Fruit fly (Drosophila melanogaster) whole organism, embryonic: ENCODE measurements around the gene CG7320.

Experiments used
- Atf-2 ChIP-seq: fragments of 200-800 bp; sonication (Bioruptor generic); optimal IDR thresholded peaks from 2 replicates; lab custom pipeline; 2016; ENCODE audit warnings: missing biosample characterization, missing genetic modification characterization
- Bdp1 ChIP-seq: fragments of 200-800 bp; sonication (Bioruptor generic); optimal IDR thresholded peaks from 3 replicates; lab custom pipeline; 2016; ENCODE audit warnings: missing biosample characterization, missing genetic modification characterization
- CG10147 ChIP-seq: fragments of 200-800 bp; sonication (Bioruptor generic); optimal IDR thresholded peaks from 2 replicates; lab custom pipeline; 2019; ENCODE audit warnings: missing biosample characterization, mild to moderate bottlenecking, missing genetic modification characterization, moderate library complexity
- CG10654 ChIP-seq: fragments of 200-800 bp; sonication (Bioruptor generic); optimal IDR thresholded peaks from 2 replicates; lab custom pipeline; 2016; ENCODE audit warnings: missing biosample characterization, missing genetic modification characterization
- CG11456 ChIP-seq: fragments of 200-800 bp; sonication (Bioruptor generic); IDR thresholded peaks from 3 replicates; pipeline ENCODE4 v1.3.6; 2022; ENCODE audit warnings: missing biosample characterization, missing genetic modification characterization
- CG12219 ChIP-seq: fragments of 200-800 bp; sonication (Bioruptor generic); optimal IDR thresholded peaks from 3 replicates; lab custom pipeline; 2018; ENCODE audit warnings: missing biosample characterization, mild to moderate bottlenecking, missing genetic modification characterization
- CG12391 ChIP-seq: fragments of 200-800 bp; sonication (Bioruptor generic); optimal IDR thresholded peaks from 3 replicates; lab custom pipeline; 2018; ENCODE audit warnings: missing biosample characterization, mild to moderate bottlenecking, missing genetic modification characterization, moderate library complexity
- CG14441 ChIP-seq: fragments of 200-800 bp; sonication (Bioruptor generic); IDR thresholded peaks from 2 replicates; pipeline ENCODE4 v1.3.6; 2022; ENCODE audit warnings: missing biosample characterization, missing genetic modification characterization
- CG14860 ChIP-seq: fragments of 200-800 bp; sonication (Bioruptor generic); IDR thresholded peaks from 3 replicates; pipeline ENCODE4 v1.3.6; 2022; ENCODE audit warnings: missing biosample characterization, missing genetic modification characterization; ENCODE audit not compliant: partially characterized antibody
- CG17802 ChIP-seq: fragments of 200-800 bp; sonication (Bioruptor generic); optimal IDR thresholded peaks from 2 replicates; lab custom pipeline; 2018; ENCODE audit warnings: missing biosample characterization, mild to moderate bottlenecking, missing genetic modification characterization, moderate library complexity
- CG31224 ChIP-seq: fragments of 200-800 bp; sonication (Bioruptor generic); IDR thresholded peaks from 2 replicates; pipeline ENCODE4 v1.3.6; 2022; ENCODE audit warnings: missing biosample characterization, missing genetic modification characterization
- CG3995 ChIP-seq: fragments of 200-800 bp; sonication (Bioruptor generic); optimal IDR thresholded peaks from 3 replicates; lab custom pipeline; 2016; ENCODE audit warnings: missing biosample characterization, missing genetic modification characterization
- CG4328 ChIP-seq: fragments of 200-800 bp; sonication (Bioruptor generic); optimal IDR thresholded peaks from 3 replicates; lab custom pipeline; 2017; ENCODE audit warnings: missing biosample characterization, missing genetic modification reagents, missing genetic modification characterization
- CG4707 ChIP-seq: fragments of 200-800 bp; sonication (Bioruptor generic); optimal IDR thresholded peaks from 2 replicates; lab custom pipeline; 2018; ENCODE audit warnings: missing biosample characterization, mild to moderate bottlenecking, missing genetic modification characterization, moderate library complexity
- CG4820 ChIP-seq: fragments of 200-800 bp; sonication (Bioruptor generic); optimal IDR thresholded peaks from 3 replicates; lab custom pipeline; 2016; ENCODE audit warnings: missing biosample characterization, missing genetic modification characterization
- CG6765 ChIP-seq: fragments of 200-800 bp; sonication (Bioruptor generic); optimal IDR thresholded peaks from 3 replicates; lab custom pipeline; 2017; ENCODE audit warnings: missing biosample characterization, mild to moderate bottlenecking, missing genetic modification characterization
- CG7271 ChIP-seq: fragments of 200-800 bp; sonication (Bioruptor generic); optimal IDR thresholded peaks from 2 replicates; lab custom pipeline; 2018; ENCODE audit warnings: missing biosample characterization, mild to moderate bottlenecking, missing genetic modification characterization, moderate library complexity
- CG8359 ChIP-seq: fragments of 200-800 bp; sonication (Bioruptor generic); optimal IDR thresholded peaks from 2 replicates; lab custom pipeline; 2017; ENCODE audit warnings: missing biosample characterization, mild to moderate bottlenecking, missing genetic modification characterization, borderline replicate concordance
- GATAe ChIP-seq: fragments of 200-800 bp; sonication (Bioruptor generic); conservative IDR thresholded peaks from 2 replicates; pipeline ENCODE4 v1.3.6; 2022; ENCODE audit warnings: missing biosample characterization, missing genetic modification characterization
- HmgZ ChIP-seq: fragments of 200-800 bp; sonication (Bioruptor generic); optimal IDR thresholded peaks from 2 replicates; lab custom pipeline; 2018; ENCODE audit warnings: missing biosample characterization, mild to moderate bottlenecking, missing genetic modification characterization
- Hmr ChIP-seq: fragments of 200-800 bp; sonication (Bioruptor generic); optimal IDR thresholded peaks from 3 replicates; lab custom pipeline; 2017; ENCODE audit warnings: mild to moderate bottlenecking, missing biosample characterization, missing genetic modification reagents, missing genetic modification characterization
- Kr ChIP-seq: fragments of 200-800 bp; sonication (Bioruptor generic); optimal IDR thresholded peaks from 2 replicates; lab custom pipeline; 2017; ENCODE audit warnings: missing biosample characterization, mild to moderate bottlenecking, missing genetic modification characterization
- Neu2 ChIP-seq: fragments of 200-800 bp; sonication (Bioruptor generic); optimal IDR thresholded peaks from 3 replicates; lab custom pipeline; 2016; ENCODE audit warnings: missing biosample characterization, missing genetic modification characterization, borderline replicate concordance
- Scr ChIP-seq: fragments of 200-800 bp; sonication (Bioruptor generic); IDR thresholded peaks from 2 replicates; pipeline ENCODE4 v1.3.6; 2022; ENCODE audit warnings: missing biosample characterization, missing genetic modification characterization; ENCODE audit not compliant: partially characterized antibody
- Stat92E ChIP-seq, 3 experiments: fragments of >200 bp in 2 of 3; fragments of 200-800 bp in 1 of 3; sonication (Bioruptor generic) in 1 of 3; optimal IDR thresholded peaks; 2 replicates each; lab custom pipeline; 2017 to 2019; ENCODE audit warnings: missing biosample characterization in 3 of 3, missing genetic modification characterization in 3 of 3, mild to moderate bottlenecking in 1 of 3, moderate library complexity in 1 of 3
- Tbp ChIP-seq: fragments of >200 bp; optimal IDR thresholded peaks from 2 replicates; lab custom pipeline; 2018; ENCODE audit warnings: missing biosample characterization, missing genetic modification characterization
- amos ChIP-seq: fragments of 200-800 bp; sonication (Bioruptor generic); IDR thresholded peaks from 2 replicates; pipeline ENCODE4 v1.3.6; 2022; ENCODE audit warnings: missing biosample characterization, missing genetic modification characterization; ENCODE audit not compliant: partially characterized antibody
- bcd ChIP-seq: fragments of 200-800 bp; sonication (Bioruptor generic); optimal IDR thresholded peaks from 2 replicates; lab custom pipeline; 2017; ENCODE audit warnings: missing biosample characterization, mild to moderate bottlenecking, missing genetic modification characterization
- br ChIP-seq: fragments of >200 bp; optimal IDR thresholded peaks from 2 replicates; lab custom pipeline; 2017
- btn ChIP-seq: fragments of 200-800 bp; sonication (Bioruptor generic); optimal IDR thresholded peaks from 2 replicates; lab custom pipeline; 2016; ENCODE audit warnings: missing biosample characterization, missing genetic modification characterization
- cg ChIP-seq: fragments of 200-800 bp; sonication (Bioruptor generic); optimal IDR thresholded peaks from 3 replicates; lab custom pipeline; 2019; ENCODE audit warnings: missing biosample characterization, mild to moderate bottlenecking, missing genetic modification characterization, moderate library complexity
- danr ChIP-seq: fragments of 200-800 bp; sonication (Bioruptor generic); IDR thresholded peaks from 2 replicates; pipeline ENCODE4 v1.3.6; 2022; ENCODE audit warnings: missing biosample characterization, missing genetic modification characterization
- dysf ChIP-seq: fragments of 200-800 bp; sonication (Bioruptor generic); IDR thresholded peaks from 3 replicates; pipeline ENCODE4 v1.3.6; 2022; ENCODE audit warnings: missing biosample characterization, missing genetic modification characterization
- eyg ChIP-seq: fragments of 200-800 bp; sonication (Bioruptor generic); optimal IDR thresholded peaks from 3 replicates; lab custom pipeline; 2016; ENCODE audit warnings: missing biosample characterization, missing genetic modification characterization
- fd64A ChIP-seq: fragments of 200-800 bp; sonication (Bioruptor generic); optimal IDR thresholded peaks from 3 replicates; lab custom pipeline; 2018; ENCODE audit warnings: missing biosample characterization, mild to moderate bottlenecking, missing genetic modification characterization
- fd96Cb ChIP-seq: fragments of 200-800 bp; sonication (Bioruptor generic); optimal IDR thresholded peaks from 2 replicates; lab custom pipeline; 2018; ENCODE audit warnings: missing biosample characterization, mild to moderate bottlenecking, missing genetic modification characterization, moderate library complexity
- hbn ChIP-seq: fragments of 200-800 bp; sonication (Bioruptor generic); IDR thresholded peaks from 2 replicates; pipeline ENCODE4 v1.3.6; 2022; ENCODE audit warnings: missing biosample characterization, missing genetic modification characterization; ENCODE audit not compliant: partially characterized antibody
- hkb ChIP-seq, 2 experiments: fragments of 200-800 bp in 1 of 2; fragments of >200 bp in 1 of 2; sonication (Bioruptor generic) in 1 of 2; IDR thresholded peaks in 1 of 2; optimal IDR thresholded peaks in 1 of 2; 2 replicates each; pipeline versions ENCODE4 v1.3.6 to Lab custom; 2017 to 2022; ENCODE audit warnings: missing biosample characterization in 1 of 2, missing genetic modification characterization in 1 of 2
- lov ChIP-seq, 2 experiments: fragments of 200-800 bp in 1 of 2; fragments of >200 bp in 1 of 2; sonication (Bioruptor generic) in 1 of 2; IDR thresholded peaks in 1 of 2; optimal IDR thresholded peaks in 1 of 2; 2 replicates in 1 of 2; 3 replicates in 1 of 2; pipeline versions ENCODE4 v1.3.6 to Lab custom; 2017 to 2022; ENCODE audit warnings: missing biosample characterization in 1 of 2, missing genetic modification characterization in 1 of 2
- mirr ChIP-seq: fragments of 200-800 bp; sonication (Bioruptor generic); optimal IDR thresholded peaks from 3 replicates; lab custom pipeline; 2018; ENCODE audit warnings: missing biosample characterization, mild to moderate bottlenecking, missing genetic modification characterization
- otp ChIP-seq: fragments of 200-800 bp; sonication (Bioruptor generic); IDR thresholded peaks from 3 replicates; pipeline ENCODE4, ENCODE4 v1.3.6; 2022; ENCODE audit warnings: missing biosample characterization, missing genetic modification characterization
- pros ChIP-seq: fragments of 200-800 bp; sonication (Bioruptor generic); optimal IDR thresholded peaks from 3 replicates; lab custom pipeline; 2019; ENCODE audit warnings: missing biosample characterization, mild to moderate bottlenecking, missing genetic modification characterization, moderate library complexity
- psq ChIP-seq: fragments of 200-800 bp; sonication (Bioruptor generic); optimal IDR thresholded peaks from 2 replicates; lab custom pipeline; 2017; ENCODE audit warnings: missing biosample characterization, missing genetic modification characterization
- run ChIP-seq: fragments of 200-800 bp; sonication (Bioruptor generic); optimal IDR thresholded peaks from 3 replicates; lab custom pipeline; 2018; ENCODE audit warnings: missing biosample characterization, mild to moderate bottlenecking, missing genetic modification characterization
- sc ChIP-seq, 3 experiments: fragments of >200 bp in 2 of 3; fragments of 200-800 bp in 1 of 3; sonication (Bioruptor generic) in 1 of 3; optimal IDR thresholded peaks; 2 replicates in 2 of 3; 3 replicates in 1 of 3; lab custom pipeline; 2017; ENCODE audit warnings: mild to moderate bottlenecking in 1 of 3, missing biosample characterization in 1 of 3, missing genetic modification characterization in 1 of 3, missing genetic modification reagents in 1 of 3
- scrt ChIP-seq: fragments of 200-800 bp; sonication (Bioruptor generic); optimal IDR thresholded peaks from 2 replicates; lab custom pipeline; 2018; ENCODE audit warnings: missing biosample characterization, mild to moderate bottlenecking, missing genetic modification characterization, moderate library complexity
- sens ChIP-seq: fragments of 200-800 bp; sonication (Bioruptor generic); peaks from one replicate; lab custom pipeline; 2016; ENCODE audit warnings: missing biosample characterization, missing genetic modification characterization
- sim ChIP-seq: fragments of 200-800 bp; sonication (Bioruptor generic); IDR thresholded peaks from 2 replicates; pipeline ENCODE4 v1.3.6; 2022; ENCODE audit warnings: missing biosample characterization, missing genetic modification characterization
- so ChIP-seq: fragments of 200-800 bp; sonication (Bioruptor generic); IDR thresholded peaks from 3 replicates; pipeline ENCODE4 v1.3.6; 2022; ENCODE audit warnings: missing biosample characterization, missing genetic modification characterization

CG7320 gene

DNA sequence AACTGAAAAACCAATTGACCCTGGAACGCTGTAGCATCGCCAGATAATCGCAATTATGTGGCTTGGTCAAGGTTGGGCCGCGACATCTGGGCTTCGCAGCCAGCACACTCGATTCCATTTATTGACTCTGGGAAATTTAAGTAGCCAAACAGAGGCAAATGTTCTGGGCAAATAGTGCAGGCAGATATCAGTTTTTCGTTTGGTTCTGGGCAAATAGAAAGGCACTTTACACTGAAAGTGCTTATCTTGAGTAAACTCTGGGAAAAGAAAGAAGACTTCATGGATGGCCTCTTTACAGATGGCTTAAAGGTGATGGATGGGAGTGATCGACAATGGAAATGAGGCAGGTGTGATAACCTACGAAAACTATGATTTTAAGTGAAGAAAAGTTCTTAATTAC is 40.8 kb downstream of the CG7320 start (continued):
- no peak for TF ChIP-seq Bdp1
- no peak for TF ChIP-seq HmgZ
- no peak for TF ChIP-seq CG4328 (GFP tag; lab: Kevin White, UChicago)
- no peak for TF ChIP-seq mirr (GFP tag; lab: Kevin White, UChicago)
- no peak for TF ChIP-seq CG14860 (GFP tag; lab: Robert Waterston, UW)
- TF ChIP-seq CG6765 (GFP tag; lab: Kevin White, UChicago) = no peak
- TF ChIP-seq Atf-2 = no peak
- no peak for TF ChIP-seq eyg (GFP tag; lab: Kevin White, UChicago)
- TF ChIP-seq CG8359 (GFP tag; lab: Kevin White, UChicago) = peak; percentile 11
- no peak for TF ChIP-seq CG14441 (GFP tag; lab: Robert Waterston, UW)
- no peak for TF ChIP-seq run
- no peak for TF ChIP-seq hbn (GFP tag; lab: Robert Waterston, UW)
- no peak for TF ChIP-seq Tbp (GFP tag; lab: Kevin White, UChicago)
- TF ChIP-seq sens (GFP tag; lab: Kevin White, UChicago) = peak; percentile 79
- TF ChIP-seq hkb (optimal IDR thresholded peaks at IDR 0.05; lab: Kevin White, UChicago) = no peak
- no peak for TF ChIP-seq hkb (GFP tag; IDR thresholded peaks at IDR 0.05; lab: Robert Waterston, UW)
- no peak for TF ChIP-seq btn
- no peak for TF ChIP-seq CG11456 (GFP tag; lab: Robert Waterston, UW)
- TF ChIP-seq dysf (GFP tag; lab: Robert Waterston, UW) = 0 out of 3 replicates have a peak, but pooled peaks have one; percentile 14
- TF ChIP-seq CG7271 (tag; lab: Kevin White, UChicago) = no peak
- TF ChIP-seq CG12391 (tag; lab: Kevin White, UChicago) = no peak
- no peak for TF ChIP-seq GATAe (GFP tag; lab: Robert Waterston, UW)
- TF ChIP-seq CG31224 (GFP tag; lab: Robert Waterston, UW) = no peak
- no peak for TF ChIP-seq fd96Cb (tag; lab: Kevin White, UChicago)
- TF ChIP-seq Stat92E (GFP tag; optimal IDR thresholded peaks at IDR 0.05; lab: Kevin White, UChicago) = no peak
- TF ChIP-seq scrt (GFP tag; lab: Kevin White, UChicago) = no peak
- peak; percentile 1 for TF ChIP-seq pros (GFP tag; lab: Kevin White, UChicago)
- TF ChIP-seq CG10654 (GFP tag; lab: Kevin White, UChicago) = no peak
- no peak for TF ChIP-seq Scr (GFP tag; lab: Robert Waterston, UW)
- TF ChIP-seq CG12219 (GFP tag; lab: Kevin White, UChicago) = peak; percentile 2
- TF ChIP-seq danr (GFP tag; lab: Robert Waterston, UW) = no peak
- TF ChIP-seq sc (optimal IDR thresholded peaks at IDR 0.05; lab: Kevin White, UChicago) = no peak
- peak; percentile 37 for TF ChIP-seq sc (GFP tag; optimal IDR thresholded peaks at IDR 0.05; lab: Kevin White, UChicago)
- no peak for TF ChIP-seq CG17802 (tag; lab: Kevin White, UChicago)
- 0 out of 3 replicates have a peak, but pooled peaks have one; percentile 28 for TF ChIP-seq otp (GFP tag; lab: Robert Waterston, UW)
- TF ChIP-seq CG4820 (GFP tag; lab: Kevin White, UChicago) = no peak
- no peak for TF ChIP-seq cg (GFP tag; lab: Kevin White, UChicago)
- TF ChIP-seq CG10147 = no peak
- TF ChIP-seq br (lab: Kevin White, UChicago) = no peak
- TF ChIP-seq CG3995 = no peak
- TF ChIP-seq so (GFP tag; lab: Robert Waterston, UW) = no peak
- no peak for TF ChIP-seq bcd (GFP tag; lab: Kevin White, UChicago)
- no peak for TF ChIP-seq psq (GFP tag; lab: Kevin White, UChicago)
- no peak for TF ChIP-seq amos (GFP tag; lab: Robert Waterston, UW)
- no peak for TF ChIP-seq sim (GFP tag; lab: Robert Waterston, UW)
- TF ChIP-seq lov (optimal IDR thresholded peaks at IDR 0.05; lab: Kevin White, UChicago) = no peak
- TF ChIP-seq lov (GFP tag; IDR thresholded peaks at IDR 0.05; lab: Robert Waterston, UW) = no peak
- peak; percentile 89 for TF ChIP-seq Kr (GFP tag; lab: Kevin White, UChicago)
- TF ChIP-seq CG4707 (GFP tag; lab: Kevin White, UChicago) = peak; percentile 61
- TF ChIP-seq fd64A (GFP tag; lab: Kevin White, UChicago) = peak; percentile 62
- no peak for TF ChIP-seq Neu2 (GFP tag; lab: Kevin White, UChicago)
- TF ChIP-seq Hmr (GFP tag; lab: Kevin White, UChicago) = no peak
